Fruit fly (Drosophila melanogaster): Measurements from ENCODE around the gene CG17298.
A peak's percentile ranks its signal among the peaks of the same experiment; 100 is the strongest.

Gene CG17298

dm6 chr3R:21330542-21330941, 47.5 kb downstream of the CG17298 start (continued):
- TF ChIP-seq btn (GFP tag; optimal IDR thresholded peaks at IDR 0.05) (no peak), bowl (GFP tag; IDR thresholded peaks at IDR 0.05) (no peak), bcd (GFP tag; optimal IDR thresholded peaks at IDR 0.05) (peak; percentile 9), CG17829 (tag; optimal IDR thresholded peaks at IDR 0.05) (peak; percentile 67), Nf-YB (GFP tag; optimal IDR thresholded peaks at IDR 0.05) (peak; percentile 31), CG1233 (GFP tag; optimal IDR thresholded peaks at IDR 0.05) (no peak), wdn (GFP tag; IDR thresholded peaks at IDR 0.05) (0 out of 2 replicates have a peak, but pooled peaks have one; percentile 18), aop (GFP tag; IDR thresholded peaks at IDR 0.05) (no peak), ewg (GFP tag; optimal IDR thresholded peaks at IDR 0.05) (peak; percentile 19), CoRest (tag; optimal IDR thresholded peaks at IDR 0.05) (peak; percentile 56), Sox100B (GFP tag; optimal IDR thresholded peaks at IDR 0.05) (peak; percentile 37), sens-2 (GFP tag; IDR thresholded peaks at IDR 0.05) (peak; percentile 57), zen2 (GFP tag; IDR thresholded peaks at IDR 0.05; ENCODE audit: partially characterized antibody) (no peak), CG5180 (GFP tag; optimal IDR thresholded peaks at IDR 0.05) (no peak), CG11560 (tag; IDR thresholded peaks at IDR 0.05) (no peak), Six4 (GFP tag; optimal IDR thresholded peaks at IDR 0.05) (peak; percentile 33), CG2875 (GFP tag; optimal IDR thresholded peaks at IDR 0.05) (no peak), Sry-δ (GFP tag; optimal IDR thresholded peaks at IDR 0.05) (peak; percentile 19), wek (GFP tag; optimal IDR thresholded peaks at IDR 0.05) (peak; percentile 4), Gsc (GFP tag; IDR thresholded peaks at IDR 0.05) (no peak), Hsf (GFP tag; optimal IDR thresholded peaks at IDR 0.05) (peak; percentile 48), CG7839 (tag; optimal IDR thresholded peaks at IDR 0.05) (peak; percentile 73), CG10209 (GFP tag; optimal IDR thresholded peaks at IDR 0.05) (peak; percentile 51), B-H2 (GFP tag; optimal IDR thresholded peaks at IDR 0.05) (no peak), CG6813 (GFP tag; optimal IDR thresholded peaks at IDR 0.05) (peak; percentile 41), H15 (GFP tag; IDR thresholded peaks at IDR 0.05) (no peak), cwo (GFP tag; optimal IDR thresholded peaks at IDR 0.05) (no peak), H2.0 (GFP tag; IDR thresholded peaks at IDR 0.05) (peak; percentile 12; the same call in 1 of the 2 replicates), gcm (GFP tag; optimal IDR thresholded peaks at IDR 0.05) (peak; percentile 70), NC2β (GFP tag; optimal IDR thresholded peaks at IDR 0.05) (peak; percentile 42), CG33557 (GFP tag; optimal IDR thresholded peaks at IDR 0.05) (peak; percentile 36), CG6854 (GFP tag; optimal IDR thresholded peaks at IDR 0.05) (peak; percentile 4), twi (tag; optimal IDR thresholded peaks at IDR 0.05) (no peak), jing (GFP tag; optimal IDR thresholded peaks at IDR 0.05) (peak; percentile 31), CG34422 (GFP tag; IDR thresholded peaks at IDR 0.05) (peak; percentile 50; the same call in 1 of the 3 replicates), CG6175 (GFP tag; IDR thresholded peaks at IDR 0.05) (0 out of 3 replicates have a peak, but pooled peaks have one; percentile 20), CG3281 (GFP tag; optimal IDR thresholded peaks at IDR 0.05) (peak; percentile 55), jumu (GFP tag; optimal IDR thresholded peaks at IDR 0.05) (no peak), gsb (GFP tag; IDR thresholded peaks at IDR 0.05) (no peak), CG31441 (GFP tag; IDR thresholded peaks at IDR 0.05) (peak; percentile 41; the same call in 1 of the 2 replicates), maf-S (GFP tag; optimal IDR thresholded peaks at IDR 0.05) (peak; percentile 26), CG12659 (GFP tag; optimal IDR thresholded peaks at IDR 0.05) (peak; percentile 24), salm (tag; optimal IDR thresholded peaks at IDR 0.05) (peak; percentile 34), CG1602 (GFP tag; optimal IDR thresholded peaks at IDR 0.05) (peak; percentile 46), CG2678 (tag; optimal IDR thresholded peaks at IDR 0.05) (peak; percentile 54), CG8359 (GFP tag; optimal IDR thresholded peaks at IDR 0.05; ENCODE audit: borderline replicate concordance) (no peak), pb (GFP tag; optimal IDR thresholded peaks at IDR 0.05) (no peak), CG12155 (GFP tag; optimal IDR thresholded peaks at IDR 0.05) (peak; percentile 48), Aef1 (GFP tag; IDR thresholded peaks at IDR 0.05) (peak; percentile 35; the same call in 2 of the 3 replicates), CG9932 (GFP tag; IDR thresholded peaks at IDR 0.05) (no peak; the same call in 1 of the 2 replicates)

Data from whole organism, embryonic.